Worm (Caenorhabditis elegans): ENCODE results near the gene C34E11.2.
A peak's percentile ranks its signal among the peaks of the same experiment; 100 is the strongest.

C34E11.2 gene

ce11 chrX:11790600-11790999, 23.9 kb downstream of the C34E11.2 start (continued):
- TF ChIP-seq lsy-2 (tag; optimal IDR thresholded peaks at IDR 0.05) (peak in 1 of 2 experiments; percentile 17), pqm-1 (tag; optimal IDR thresholded peaks at IDR 0.05) (peak; percentile 43), ama-1 (optimal IDR thresholded peaks at IDR 0.05) (no peak), lir-3 (tag; optimal IDR thresholded peaks at IDR 0.05) (no peak)

- no peak for TF ChIP-seq ztf-11 (tag; optimal IDR thresholded peaks at IDR 0.05)
These were observed 30.3 kb downstream of the C34E11.2 start, which contains the start of gene Y102F5A.1 for ce11 chrX:11784230-11784629. TSS of gene Y102F5A.1 (minus strand) at chrX:11784330.

- TF ChIP-seq nhr-102 (tag; optimal IDR thresholded peaks at IDR 0.05) (no peak), aha-1 (tag) (no peak), dmd-6 (GFP tag; IDR thresholded peaks at IDR 0.05) (no peak), zfp-3 (GFP tag; conservative IDR thresholded peaks at IDR 0.05) (no peak), dmd-8 (GFP tag; IDR thresholded peaks at IDR 0.05) (no peak), nhr-76 (tag; optimal IDR thresholded peaks at IDR 0.05) (no peak), sdz-12 (GFP tag; optimal IDR thresholded peaks at IDR 0.05) (no peak), jun-1 (tag; optimal IDR thresholded peaks at IDR 0.05) (no peak), nhr-41 (GFP tag; IDR thresholded peaks at IDR 0.05) (no peak), nhr-111 (GFP tag; optimal IDR thresholded peaks at IDR 0.05) (no peak), zag-1 (tag; optimal IDR thresholded peaks at IDR 0.05) (no peak), pha-4 (GFP tag; IDR thresholded peaks at IDR 0.05) (no peak), pha-4 (tag; optimal IDR thresholded peaks at IDR 0.05) (no peak)
These were observed 45.3 kb downstream of the C34E11.2 start, which contains the start of gene ttx-3 for ce11 chrX:11769278-11769677. TSS of gene ttx-3 (minus strand) at chrX:11769378.

DNA sequence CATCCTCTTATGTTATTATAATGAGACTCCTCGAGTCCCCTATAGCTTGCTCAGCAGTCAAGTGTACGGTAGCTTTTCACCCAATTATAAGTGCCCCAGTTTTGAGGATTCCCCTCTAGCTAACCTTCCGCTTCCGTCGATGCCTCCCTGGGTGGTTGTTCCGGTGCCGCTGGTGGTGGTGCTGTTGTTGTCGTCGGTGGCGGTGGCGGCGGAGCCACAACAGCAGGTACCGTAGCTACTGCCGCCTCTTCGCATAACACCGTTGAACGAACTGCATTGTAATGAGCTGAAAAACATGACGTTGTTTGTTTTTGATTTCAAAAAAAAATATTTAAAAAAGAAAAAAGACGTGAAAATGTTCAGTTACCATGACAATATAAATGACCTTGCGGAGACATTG, 48.1 kb downstream of the C34E11.2 start:
- TF ChIP-seq zip-11 (GFP tag; IDR thresholded peaks at IDR 0.05) (no peak), F49E8.2 (tag; optimal IDR thresholded peaks at IDR 0.05; ENCODE audit: borderline replicate concordance) (no peak), ceh-20 (GFP tag; IDR thresholded peaks at IDR 0.05) (no peak), duxl-1 (tag; optimal IDR thresholded peaks at IDR 0.05; ENCODE audit: poor library complexity) (no peak), set-16 (GFP tag; IDR thresholded peaks at IDR 0.05) (peak; percentile 69; the same call in 1 of the 2 replicates), tag-97 (GFP tag; IDR thresholded peaks at IDR 0.05) (no peak), nhr-102 (tag; optimal IDR thresholded peaks at IDR 0.05) (no peak), aha-1 (tag) (no peak), unc-39 (tag; optimal IDR thresholded peaks at IDR 0.05) (no peak), snpc-1.2 (GFP tag; IDR thresholded peaks at IDR 0.05) (no peak), attf-4 (tag; optimal IDR thresholded peaks at IDR 0.05) (no peak), dmd-6 (GFP tag; IDR thresholded peaks at IDR 0.05) (no peak), Y48G9A.11 (GFP tag; IDR thresholded peaks at IDR 0.05) (no peak), unc-62 (GFP tag; optimal IDR thresholded peaks at IDR 0.05 in 1 of 2) (peak in 1 of 2 experiments; percentile 52), unc-62 (tag; optimal IDR thresholded peaks at IDR 0.05) (no peak), cey-2 (tag; optimal IDR thresholded peaks at IDR 0.05; ENCODE audit: borderline replicate concordance, insufficient read depth) (no peak), ces-1 (GFP tag; optimal IDR thresholded peaks at IDR 0.05) (no peak)

DNA sequence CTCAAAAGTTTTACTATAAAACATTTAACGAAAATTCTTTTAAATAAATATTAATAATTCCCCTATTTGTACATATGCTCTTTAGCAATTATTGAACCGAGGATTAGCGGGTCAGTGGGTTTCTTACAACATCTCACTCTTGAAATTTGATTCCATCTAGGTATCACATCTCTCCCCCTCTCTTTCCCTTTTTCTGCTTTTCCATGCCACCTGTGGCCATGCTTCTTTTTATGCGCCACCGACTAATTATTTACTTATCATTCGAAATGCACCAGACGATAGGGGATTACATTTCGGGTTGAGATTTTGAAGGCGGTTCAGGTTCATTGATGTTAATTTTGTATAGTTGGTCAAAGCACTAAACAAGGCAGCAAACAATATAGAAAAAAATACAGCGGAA, 48.7 kb downstream of the C34E11.2 start:
- peak; percentile 55 for TF ChIP-seq aha-1 (tag)
- no peak for TF ChIP-seq ceh-44 (GFP tag; IDR thresholded peaks at IDR 0.05)

DNA sequence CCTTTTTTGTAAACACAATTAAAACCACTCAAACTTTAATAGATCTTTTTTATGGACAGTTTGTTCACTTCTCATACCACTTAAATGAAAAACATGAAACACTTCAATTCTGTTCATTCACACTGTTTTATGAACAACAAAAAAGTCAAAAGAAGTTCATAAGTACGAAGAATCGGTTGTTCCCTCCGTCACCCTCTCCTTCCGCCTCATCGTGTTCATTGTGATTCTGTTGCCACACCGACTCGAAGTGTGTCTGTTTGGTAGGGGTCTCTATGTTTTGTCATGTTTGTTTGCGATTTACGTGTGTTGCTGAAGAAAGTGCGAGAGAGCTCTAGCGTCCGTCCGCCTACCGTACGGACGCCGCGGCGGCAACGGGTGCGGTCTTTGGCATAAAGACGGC, 55.7 kb downstream of the C34E11.2 start, which contains the start of gene lact-7:
lact-7 (plus strand) TSS at position 301 of the 400 bp plus-strand sequence.
- TF ChIP-seq egl-43 (GFP tag; IDR thresholded peaks at IDR 0.05) = no peak
- TF ChIP-seq spr-1 (tag; optimal IDR thresholded peaks at IDR 0.05) = no peak
- peak; percentile 32; the same call in 1 of the 2 replicates for TF ChIP-seq set-16 (GFP tag; IDR thresholded peaks at IDR 0.05)
- no peak for TF ChIP-seq hif-1 (tag; optimal IDR thresholded peaks at IDR 0.05)

All from whole organism, L4 larva.